Fruit fly (Drosophila melanogaster): Measurements from ENCODE around the gene Arpc3B.

Arpc3B gene

DNA sequence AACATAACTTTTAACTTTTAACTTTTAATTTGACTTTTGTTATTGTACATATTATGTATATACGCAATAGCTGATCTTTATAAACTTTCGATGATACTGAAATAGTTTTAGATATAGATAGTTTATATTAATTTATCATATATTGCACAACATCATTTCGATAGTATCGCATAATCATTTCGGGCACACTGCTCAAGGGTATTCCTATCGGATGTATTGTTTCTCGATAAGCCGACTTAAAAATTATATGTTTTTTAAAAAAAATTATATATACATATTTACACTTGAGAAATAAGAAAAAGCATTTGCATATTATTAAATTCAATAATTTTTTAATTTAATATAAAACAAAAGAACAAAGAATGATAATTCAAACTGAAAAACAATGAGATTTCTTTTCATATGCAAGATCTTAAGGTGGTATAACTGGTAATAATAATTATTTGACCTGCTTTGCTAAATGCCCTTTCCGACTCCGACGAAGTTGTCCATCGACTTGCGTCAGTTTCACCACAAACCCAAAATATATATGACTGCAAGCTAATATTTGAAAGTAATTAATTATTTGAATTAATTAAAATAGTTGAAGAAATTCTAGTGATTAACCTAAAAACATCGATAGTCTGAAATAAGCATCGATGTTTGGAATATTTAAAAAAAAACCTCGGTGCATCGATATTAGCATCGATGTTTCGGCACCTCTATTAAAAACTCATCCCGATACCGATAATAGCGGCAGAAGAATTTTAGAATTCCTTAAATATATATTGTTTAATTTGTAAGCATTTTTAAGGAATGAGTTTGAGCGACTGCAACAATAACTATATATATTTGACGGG lies 27.3 kb downstream of the Arpc3B start, which contains the start of gene CG4949 (continued):
- TF ChIP-seq CG13424 (tag; optimal IDR thresholded peaks at IDR 0.05) (peak; percentile 14), cas (GFP tag; IDR thresholded peaks at IDR 0.05) (no peak), CG17328 (GFP tag; IDR thresholded peaks at IDR 0.05) (no peak), CG1603 (tag; optimal IDR thresholded peaks at IDR 0.05) (no peak), CG5245 (GFP tag; optimal IDR thresholded peaks at IDR 0.05) (no peak), tna (GFP tag; IDR thresholded peaks at IDR 0.05; ENCODE audit: partially characterized antibody) (peak; percentile 90), CG13287 (GFP tag; IDR thresholded peaks at IDR 0.05; ENCODE audit: partially characterized antibody) (peak; percentile 84), CG6272 (GFP tag; IDR thresholded peaks at IDR 0.05) (no peak), pzg (GFP tag; optimal IDR thresholded peaks at IDR 0.05) (peak; percentile 36), CG11093 (GFP tag; IDR thresholded peaks at IDR 0.05) (no peak), ind (GFP tag; optimal IDR thresholded peaks at IDR 0.05) (no peak), stwl (tag; optimal IDR thresholded peaks at IDR 0.05) (peak; percentile 42), CG12071 (GFP tag; optimal IDR thresholded peaks at IDR 0.05) (no peak), CG4424 (GFP tag; optimal IDR thresholded peaks at IDR 0.05) (no peak), hkb (optimal IDR thresholded peaks at IDR 0.05) (no peak), hkb (GFP tag; IDR thresholded peaks at IDR 0.05) (no peak; the same call in 1 of the 2 replicates), otp (GFP tag; IDR thresholded peaks at IDR 0.05) (no peak), Sox100B (GFP tag; optimal IDR thresholded peaks at IDR 0.05) (peak; percentile 41), pfk (GFP tag; optimal IDR thresholded peaks at IDR 0.05) (no peak), CG1529 (GFP tag; optimal IDR thresholded peaks at IDR 0.05) (no peak), usp (GFP tag; optimal IDR thresholded peaks at IDR 0.05) (no peak), mirr (GFP tag; optimal IDR thresholded peaks at IDR 0.05) (no peak), CG18262 (tag; optimal IDR thresholded peaks at IDR 0.05) (peak; percentile 56), CG5953 (GFP tag; IDR thresholded peaks at IDR 0.05) (no peak), dmrt99B (tag; optimal IDR thresholded peaks at IDR 0.05) (no peak), ci (GFP tag; IDR thresholded peaks at IDR 0.05) (no peak), h (optimal IDR thresholded peaks at IDR 0.05) (no peak), wor (GFP tag; IDR thresholded peaks at IDR 0.05) (no peak), ro (GFP tag; IDR thresholded peaks at IDR 0.05) (no peak), CG1602 (GFP tag; optimal IDR thresholded peaks at IDR 0.05) (no peak), chm (GFP tag; IDR thresholded peaks at IDR 0.05) (no peak), CG11560 (tag; IDR thresholded peaks at IDR 0.05) (no peak), gro (GFP tag; optimal IDR thresholded peaks at IDR 0.05) (no peak), CG2712 (tag; optimal IDR thresholded peaks at IDR 0.05) (peak; percentile 21), CG3838 (GFP tag; optimal IDR thresholded peaks at IDR 0.05) (no peak), E2f2 (GFP tag; IDR thresholded peaks at IDR 0.05) (peak; percentile 17; the same call in 1 of the 2 replicates), CG10959 (GFP tag; IDR thresholded peaks at IDR 0.05) (no peak), CG8924 (tag; optimal IDR thresholded peaks at IDR 0.05) (peak; percentile 14), Dfd (GFP tag; optimal IDR thresholded peaks at IDR 0.05) (no peak), Meics (GFP tag; optimal IDR thresholded peaks at IDR 0.05) (peak; percentile 2), GATAe (GFP tag; conservative IDR thresholded peaks at IDR 0.05) (no peak), CG5180 (GFP tag; optimal IDR thresholded peaks at IDR 0.05) (no peak), Neu2 (GFP tag; optimal IDR thresholded peaks at IDR 0.05; ENCODE audit: borderline replicate concordance) (no peak), sna (GFP tag; IDR thresholded peaks at IDR 0.05; ENCODE audit: partially characterized antibody) (peak; percentile 71), MESR4 (GFP tag; optimal IDR thresholded peaks at IDR 0.05) (peak; percentile 23), CG13775 (GFP tag; optimal IDR thresholded peaks at IDR 0.05) (peak; percentile 26), Sin3A (optimal IDR thresholded peaks at IDR 0.05) (no peak), CG18619 (GFP tag; optimal IDR thresholded peaks at IDR 0.05) (no peak), CG13624 (GFP tag; optimal IDR thresholded peaks at IDR 0.05) (no peak), phol (tag; optimal IDR thresholded peaks at IDR 0.05) (peak; percentile 11), Fer1 (GFP tag; optimal IDR thresholded peaks at IDR 0.05) (no peak)

Data from whole organism, embryonic.